Fruit fly (Drosophila melanogaster) whole organism, prepupa: ENCODE measurements around the gene CG5162.

ENCODE experiments used
- Blimp-1 ChIP-seq: fragments of 200-800 bp; sonication (Bioruptor generic); optimal IDR thresholded peaks from 3 replicates; lab custom pipeline; 2017; ENCODE audit warnings: missing biosample characterization, missing genetic modification characterization, mild to moderate bottlenecking, moderate library complexity, missing genetic modification reagents
- CG10631 ChIP-seq: fragments of 200-800 bp; sonication (Bioruptor generic); optimal IDR thresholded peaks from 2 replicates; lab custom pipeline; 2016; ENCODE audit warnings: missing biosample characterization, missing genetic modification characterization
- CG10669 ChIP-seq: fragments of 200-800 bp; sonication (Bioruptor generic); optimal IDR thresholded peaks from 3 replicates; lab custom pipeline; 2018; ENCODE audit warnings: missing biosample characterization, mild to moderate bottlenecking, missing genetic modification characterization, moderate library complexity
- CG11294 ChIP-seq: fragments of 200-800 bp; sonication (Bioruptor generic); IDR thresholded peaks from 2 replicates; pipeline ENCODE4 v1.3.6; 2022; ENCODE audit warnings: missing biosample characterization, missing genetic modification characterization
- CG11762 ChIP-seq: fragments of 200-800 bp; sonication (Bioruptor generic); optimal IDR thresholded peaks from 3 replicates; lab custom pipeline; 2016; ENCODE audit warnings: missing biosample characterization, missing genetic modification characterization; ENCODE audit not compliant: insufficient read depth
- CG11902 ChIP-seq: fragments of 200-800 bp; sonication (Bioruptor generic); optimal IDR thresholded peaks from 3 replicates; lab custom pipeline; 2016; ENCODE audit warnings: missing biosample characterization, missing genetic modification characterization
- CG15336 ChIP-seq: fragments of 200-800 bp; sonication (Bioruptor generic); IDR thresholded peaks from 2 replicates; pipeline ENCODE4 v1.3.6; 2022; ENCODE audit warnings: missing biosample characterization, missing genetic modification characterization
- CG1621 ChIP-seq: fragments of 200-800 bp; sonication (Bioruptor generic); optimal IDR thresholded peaks from 3 replicates; lab custom pipeline; 2018; ENCODE audit warnings: missing biosample characterization, mild to moderate bottlenecking, missing genetic modification characterization
- CG3032 ChIP-seq: fragments of 200-800 bp; optimal IDR thresholded peaks from 2 replicates; lab custom pipeline; 2019; ENCODE audit warnings: missing biosample characterization, mild to moderate bottlenecking, missing genetic modification characterization, moderate library complexity
- CG31627 ChIP-seq: fragments of 200-800 bp; sonication (Bioruptor generic); optimal IDR thresholded peaks from 3 replicates; lab custom pipeline; 2016; ENCODE audit warnings: missing biosample characterization, missing genetic modification characterization
- CG32006 ChIP-seq: fragments of 200-800 bp; sonication (Bioruptor generic); optimal IDR thresholded peaks from 3 replicates; lab custom pipeline; 2017; ENCODE audit warnings: missing biosample characterization, mild to moderate bottlenecking, missing genetic modification characterization
- CG34406 ChIP-seq: fragments of 200-800 bp; sonication (Bioruptor generic); optimal IDR thresholded peaks from 3 replicates; lab custom pipeline; 2016; ENCODE audit warnings: missing biosample characterization, missing genetic modification characterization
- CG3919 ChIP-seq: fragments of 200-800 bp; sonication (Bioruptor generic); optimal IDR thresholded peaks from 3 replicates; lab custom pipeline; 2016; ENCODE audit warnings: missing biosample characterization, missing genetic modification characterization
- CG4318 ChIP-seq: fragments of 200-800 bp; sonication (Bioruptor generic); optimal IDR thresholded peaks from 3 replicates; lab custom pipeline; 2017; ENCODE audit warnings: missing biosample characterization, mild to moderate bottlenecking, missing genetic modification characterization
- CG6163 ChIP-seq: fragments of 200-800 bp; sonication (Bioruptor generic); IDR thresholded peaks from 3 replicates; pipeline ENCODE4 v1.3.6; 2022; ENCODE audit warnings: missing biosample characterization, missing genetic modification characterization
- CG6276 ChIP-seq: fragments of 200-800 bp; sonication (Bioruptor generic); optimal IDR thresholded peaks from 2 replicates; lab custom pipeline; 2017; ENCODE audit warnings: missing biosample characterization, mild to moderate bottlenecking, missing genetic modification characterization
- CG6792 ChIP-seq: fragments of 200-800 bp; sonication (Bioruptor generic); optimal IDR thresholded peaks from 3 replicates; lab custom pipeline; 2016; ENCODE audit warnings: missing biosample characterization, missing genetic modification characterization
- CG6808 ChIP-seq: fragments of 200-800 bp; sonication (Bioruptor generic); optimal IDR thresholded peaks from 3 replicates; lab custom pipeline; 2017; ENCODE audit warnings: missing biosample characterization, missing genetic modification characterization, mild to moderate bottlenecking, moderate library complexity, missing genetic modification reagents
- CG7368 ChIP-seq: fragments of 200-800 bp; sonication (Bioruptor generic); optimal IDR thresholded peaks from 3 replicates; lab custom pipeline; 2016; ENCODE audit warnings: missing biosample characterization, missing genetic modification characterization
- CG8119 ChIP-seq: fragments of 200-800 bp; sonication (Bioruptor generic); IDR thresholded peaks from 3 replicates; pipeline ENCODE4 v1.3.6; 2022; ENCODE audit warnings: missing biosample characterization, missing genetic modification characterization
- CG8319 ChIP-seq: fragments of 200-800 bp; sonication (Bioruptor generic); optimal IDR thresholded peaks from 3 replicates; lab custom pipeline; 2016; ENCODE audit warnings: missing biosample characterization, missing genetic modification characterization
- CG8632 ChIP-seq: fragments of 200-800 bp; sonication (Bioruptor generic); optimal IDR thresholded peaks from 3 replicates; lab custom pipeline; 2016; ENCODE audit warnings: missing biosample characterization, missing genetic modification characterization
- CG9139 ChIP-seq: fragments of 200-800 bp; sonication (Bioruptor generic); optimal IDR thresholded peaks from 3 replicates; lab custom pipeline; 2017; ENCODE audit warnings: missing biosample characterization, mild to moderate bottlenecking, missing genetic modification characterization
- Eip75B ChIP-seq: fragments of 200-800 bp; sonication (Bioruptor generic); optimal IDR thresholded peaks from 3 replicates; lab custom pipeline; 2016; ENCODE audit warnings: missing biosample characterization, missing genetic modification characterization
- Eip78C ChIP-seq: fragments of 200-800 bp; sonication (Bioruptor generic); peaks from one replicate; lab custom pipeline; 2016; ENCODE audit warnings: missing biosample characterization, missing genetic modification characterization
- Eip93F ChIP-seq: fragments of 200-800 bp; sonication (Bioruptor generic); optimal IDR thresholded peaks from 2 replicates; lab custom pipeline; 2016; ENCODE audit warnings: missing biosample characterization, mild to moderate bottlenecking, missing genetic modification characterization
- Ets96B ChIP-seq: fragments of 200-800 bp; optimal IDR thresholded peaks from 2 replicates; lab custom pipeline; 2019; ENCODE audit warnings: missing biosample characterization, mild to moderate bottlenecking, missing genetic modification characterization, moderate library complexity
- Hr38 ChIP-seq: sonication (Bioruptor generic); optimal IDR thresholded peaks from 2 replicates; lab custom pipeline; 2016; ENCODE audit warnings: missing biosample characterization, missing genetic modification characterization
- Hr39 ChIP-seq: fragments of 200-800 bp; sonication (Bioruptor generic); optimal IDR thresholded peaks from 2 replicates; lab custom pipeline; 2016; ENCODE audit warnings: missing biosample characterization, missing genetic modification characterization
- Hr4 ChIP-seq: fragments of 200-800 bp; sonication (Bioruptor generic); optimal IDR thresholded peaks from 3 replicates; lab custom pipeline; 2016; ENCODE audit warnings: missing biosample characterization, missing genetic modification characterization
- Lpt ChIP-seq: fragments of 200-800 bp; sonication (Bioruptor generic); optimal IDR thresholded peaks from 3 replicates; lab custom pipeline; 2016; ENCODE audit warnings: missing biosample characterization, missing genetic modification characterization
- Met ChIP-seq: fragments of 200-800 bp; sonication (Bioruptor generic); optimal IDR thresholded peaks from 3 replicates; lab custom pipeline; 2016; ENCODE audit warnings: missing biosample characterization, missing genetic modification characterization
- Smox ChIP-seq: fragments of 200-800 bp; sonication (Bioruptor generic); optimal IDR thresholded peaks from 3 replicates; lab custom pipeline; 2016; ENCODE audit warnings: missing biosample characterization, missing genetic modification characterization
- Sox102F ChIP-seq: fragments of 200-800 bp; sonication (Bioruptor generic); optimal IDR thresholded peaks from 2 replicates; lab custom pipeline; 2016; ENCODE audit warnings: missing biosample characterization, mild to moderate bottlenecking, missing genetic modification characterization
- Sox14 ChIP-seq: fragments of 200-800 bp; sonication (Bioruptor generic); optimal IDR thresholded peaks from 3 replicates; lab custom pipeline; 2016; ENCODE audit warnings: missing biosample characterization, missing genetic modification characterization
- Sox15 ChIP-seq: fragments of 200-800 bp; sonication (Bioruptor generic); optimal IDR thresholded peaks from 3 replicates; lab custom pipeline; 2016; ENCODE audit warnings: missing biosample characterization, missing genetic modification characterization
- achi ChIP-seq: fragments of 200-800 bp; sonication (Bioruptor generic); optimal IDR thresholded peaks from 3 replicates; lab custom pipeline; 2016; ENCODE audit warnings: missing biosample characterization, missing genetic modification characterization
- acj6 ChIP-seq: fragments of 200-800 bp; sonication (Bioruptor generic); optimal IDR thresholded peaks from 3 replicates; lab custom pipeline; 2016; ENCODE audit warnings: missing biosample characterization, missing genetic modification characterization
- dac ChIP-seq: fragments of 200-800 bp; sonication (Bioruptor generic); optimal IDR thresholded peaks from 2 replicates; lab custom pipeline; 2017; ENCODE audit warnings: missing biosample characterization, mild to moderate bottlenecking, missing genetic modification characterization
- dsx ChIP-seq: fragments of 200-800 bp; optimal IDR thresholded peaks from 3 replicates; lab custom pipeline; 2019; ENCODE audit warnings: missing biosample characterization, mild to moderate bottlenecking, missing genetic modification characterization, moderate library complexity; ENCODE audit not compliant: poor library complexity, severe bottlenecking
- eg ChIP-seq: fragments of 200-800 bp; sonication (Bioruptor generic); IDR thresholded peaks from 3 replicates; pipeline ENCODE4 v1.3.6; 2022; ENCODE audit warnings: missing biosample characterization, missing genetic modification characterization
- esn ChIP-seq: fragments of 200-800 bp; sonication (Bioruptor generic); optimal IDR thresholded peaks from 2 replicates; lab custom pipeline; 2016; ENCODE audit warnings: missing biosample characterization, mild to moderate bottlenecking, missing genetic modification characterization, moderate library complexity
- fd59A ChIP-seq: fragments of 200-800 bp; sonication (Bioruptor generic); optimal IDR thresholded peaks from 2 replicates; lab custom pipeline; 2017; ENCODE audit warnings: missing biosample characterization, mild to moderate bottlenecking, missing genetic modification characterization, missing genetic modification reagents
- fd85E ChIP-seq: fragments of 200-800 bp; sonication (Bioruptor generic); optimal IDR thresholded peaks from 3 replicates; lab custom pipeline; 2016; ENCODE audit warnings: missing biosample characterization, missing genetic modification characterization
- fkh ChIP-seq: fragments of 200-800 bp; sonication (Bioruptor generic); optimal IDR thresholded peaks from 3 replicates; lab custom pipeline; 2017; ENCODE audit warnings: missing biosample characterization, mild to moderate bottlenecking, missing genetic modification characterization, moderate library complexity
- lz ChIP-seq: fragments of 200-800 bp; sonication (Bioruptor generic); optimal IDR thresholded peaks from 3 replicates; lab custom pipeline; 2016; ENCODE audit warnings: missing biosample characterization, missing genetic modification characterization
- net ChIP-seq: fragments of 200-800 bp; sonication (Bioruptor generic); optimal IDR thresholded peaks from 3 replicates; lab custom pipeline; 2016; ENCODE audit warnings: missing biosample characterization, missing genetic modification characterization
- pdm3 ChIP-seq: fragments of 200-800 bp; sonication (Bioruptor generic); optimal IDR thresholded peaks from 3 replicates; lab custom pipeline; 2016; ENCODE audit warnings: missing biosample characterization, missing genetic modification characterization
- salr ChIP-seq, 2 experiments: fragments of 200-800 bp; sonication (Bioruptor generic); optimal IDR thresholded peaks; 3 replicates each; lab custom pipeline; 2016 to 2018; ENCODE audit warnings: missing biosample characterization in 2 of 2, missing genetic modification characterization in 2 of 2, mild to moderate bottlenecking in 1 of 2
- ss ChIP-seq, 2 experiments: fragments of 200-800 bp; sonication (Bioruptor generic); optimal IDR thresholded peaks; 2 replicates in 1 of 2; 3 replicates in 1 of 2; lab custom pipeline; 2017 to 2018; ENCODE audit warnings: mild to moderate bottlenecking in 2 of 2, missing biosample characterization in 2 of 2, missing genetic modification characterization in 2 of 2, moderate library complexity in 1 of 2
- svp ChIP-seq: fragments of 200-800 bp; sonication (Bioruptor generic); peaks from one replicate; lab custom pipeline; 2016; ENCODE audit warnings: missing biosample characterization, missing genetic modification characterization
- vri ChIP-seq: fragments of 200-800 bp; sonication (Bioruptor generic); optimal IDR thresholded peaks from 3 replicates; lab custom pipeline; 2016; ENCODE audit warnings: missing biosample characterization, mild to moderate bottlenecking, missing genetic modification characterization

Gene CG5162

dm6 chrX:17237421-17237820 is 22.3 kb downstream of the CG5162 start:
- TF ChIP-seq CG10669 (GFP tag; lab: Kevin White, UChicago) (no peak), CG8119 (GFP tag; lab: Robert Waterston, UW) (peak; percentile 89), Smox (GFP tag; lab: Kevin White, UChicago) (peak; percentile 32), acj6 (peak; percentile 75), CG3032 (tag; lab: Kevin White, UChicago) (peak; percentile 67), CG8319 (GFP tag; lab: Kevin White, UChicago) (peak; percentile 51), Sox14 (GFP tag; lab: Kevin White, UChicago) (peak; percentile 41), CG6276 (GFP tag; lab: Kevin White, UChicago) (peak; percentile 78), achi (GFP tag; lab: Kevin White, UChicago) (peak; percentile 77), Hr4 (peak; percentile 69), CG11762 (GFP tag; lab: Kevin White, UChicago) (peak; percentile 63), CG31627 (GFP tag; lab: Kevin White, UChicago) (peak; percentile 19), Hr39 (GFP tag; lab: Kevin White, UChicago) (no peak), dac (GFP tag; lab: Kevin White, UChicago) (peak; percentile 49), salr (GFP tag; optimal IDR thresholded peaks at IDR 0.05; lab: Kevin White, UChicago) (peak in 1 of 2 experiments; percentile 77), CG1621 (tag; lab: Kevin White, UChicago) (peak; percentile 2), fd59A (peak; percentile 46), dsx (GFP tag; lab: Kevin White, UChicago) (peak; percentile 70), net (peak; percentile 78), CG7368 (GFP tag; lab: Kevin White, UChicago) (peak; percentile 63), CG6792 (GFP tag; lab: Kevin White, UChicago) (peak; percentile 70), svp (GFP tag; lab: Kevin White, UChicago) (peak; percentile 55), CG11294 (GFP tag; lab: Robert Waterston, UW) (no peak), Met (GFP tag; lab: Kevin White, UChicago) (peak; percentile 55), pdm3 (GFP tag; lab: Kevin White, UChicago) (peak; percentile 70), fd85E (GFP tag; lab: Kevin White, UChicago) (no peak), CG9139 (GFP tag; lab: Kevin White, UChicago) (peak; percentile 18), CG10631 (GFP tag; lab: Kevin White, UChicago) (peak; percentile 73), Ets96B (tag; lab: Kevin White, UChicago) (peak; percentile 62), ss (GFP tag; optimal IDR thresholded peaks at IDR 0.05; lab: Kevin White, UChicago) (peak; percentile 69 to 71), CG4318 (GFP tag; lab: Kevin White, UChicago) (peak; percentile 79), esn (GFP tag; lab: Kevin White, UChicago) (peak; percentile 61), Lpt (GFP tag; lab: Kevin White, UChicago) (peak; percentile 78), Eip78C (GFP tag; lab: Kevin White, UChicago) (peak; percentile 92), Blimp-1 (GFP tag; lab: Kevin White, UChicago) (no peak), fkh (no peak), CG32006 (peak; percentile 90), Eip75B (GFP tag; lab: Kevin White, UChicago) (peak; percentile 38), CG6163 (GFP tag; lab: Robert Waterston, UW) (peak; percentile 62), lz (GFP tag; lab: Kevin White, UChicago) (peak; percentile 28), Sox102F (GFP tag; lab: Kevin White, UChicago) (peak; percentile 35), CG15336 (peak; percentile 87), CG3919 (GFP tag; lab: Kevin White, UChicago) (peak; percentile 77), CG6808 (GFP tag; lab: Kevin White, UChicago) (peak; percentile 70), Hr38 (GFP tag; lab: Kevin White, UChicago) (no peak), eg (GFP tag; lab: Robert Waterston, UW) (peak; percentile 74), vri (GFP tag; lab: Kevin White, UChicago) (no peak), Eip93F (no peak), CG8632 (GFP tag; lab: Kevin White, UChicago) (peak; percentile 71), CG11902 (GFP tag; lab: Kevin White, UChicago) (peak; percentile 13), CG34406 (GFP tag; lab: Kevin White, UChicago) (peak; percentile 67), Sox15 (peak; percentile 23)
